Worm (Caenorhabditis elegans): ENCODE measurements around the gene act-2.

Gene act-2

DNA sequence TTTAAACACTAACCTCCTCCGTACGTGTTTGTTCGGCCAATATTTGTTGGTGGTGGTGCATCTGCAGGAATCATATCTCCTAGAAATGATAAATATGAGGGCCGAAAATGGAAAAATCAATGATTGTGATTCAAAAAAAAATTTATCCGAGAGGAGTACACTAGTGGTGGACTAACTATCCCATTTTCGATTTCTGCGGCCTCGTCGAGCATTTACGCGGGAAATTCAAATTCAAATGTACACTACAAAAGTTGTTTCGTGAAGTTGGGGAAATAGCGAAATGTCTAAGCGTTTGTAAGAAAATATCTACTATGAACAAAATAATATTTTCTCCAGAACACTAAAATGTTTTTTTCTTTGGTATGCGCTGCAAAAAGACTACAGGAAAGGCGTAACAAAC lies 48.6 kb downstream of the act-2 start (continued):
- no peak for TF ChIP-seq snpc-3.4 (tag; optimal IDR thresholded peaks at IDR 0.05)
- TF ChIP-seq rcor-1 (GFP tag; IDR thresholded peaks at IDR 0.05), result peak; percentile 34; the same call in 1 of the 2 replicates
- no peak for TF ChIP-seq lsy-27 (tag; optimal IDR thresholded peaks at IDR 0.05; ENCODE audit: borderline replicate concordance, insufficient read depth)
- no peak for TF ChIP-seq snpc-1.1 (tag; optimal IDR thresholded peaks at IDR 0.05; ENCODE audit: insufficient read depth)
- TF ChIP-seq mcd-1 (GFP tag; IDR thresholded peaks at IDR 0.05), result no peak; the same call in 1 of the 2 replicates
- TF ChIP-seq zfh-2 (GFP tag; conservative IDR thresholded peaks at IDR 0.05), result no peak
- peak; percentile 58 for TF ChIP-seq K12H6.12 (tag; optimal IDR thresholded peaks at IDR 0.05)
- no peak for TF ChIP-seq akir-1 (GFP tag; optimal IDR thresholded peaks at IDR 0.05)
- no peak for TF ChIP-seq ama-1 (optimal IDR thresholded peaks at IDR 0.05)
- no peak for TF ChIP-seq ama-1 (GFP tag; optimal IDR thresholded peaks at IDR 0.05)
- TF ChIP-seq ztf-6 (GFP tag; IDR thresholded peaks at IDR 0.05), result no peak
- no peak for TF ChIP-seq aptf-2 (GFP tag; conservative IDR thresholded peaks at IDR 0.05)
- TF ChIP-seq Y67H2A.10 (GFP tag; conservative IDR thresholded peaks at IDR 0.05), result no peak
- TF ChIP-seq F10E7.11 (tag; optimal IDR thresholded peaks at IDR 0.05), result no peak
- no peak for TF ChIP-seq nfya-2 (GFP tag; IDR thresholded peaks at IDR 0.05)
- TF ChIP-seq ztf-22 (GFP tag; optimal IDR thresholded peaks at IDR 0.05), result no peak
- TF ChIP-seq dpff-1 (tag; optimal IDR thresholded peaks at IDR 0.05), result no peak
- TF ChIP-seq pbrm-1 (GFP tag; IDR thresholded peaks at IDR 0.05), result peak; percentile 41; the same call in 1 of the 2 replicates
- TF ChIP-seq dox-1 (GFP tag; IDR thresholded peaks at IDR 0.05), result peak; percentile 51; the same call in 1 of the 2 replicates
- no peak for TF ChIP-seq Y56A3A.18 (GFP tag; IDR thresholded peaks at IDR 0.05)
- peak in 1 of 2 experiments; percentile 7 for TF ChIP-seq let-607 (tag; optimal IDR thresholded peaks at IDR 0.05)
- 0 out of 2 replicates have a peak, but pooled peaks have one; percentile 49 for TF ChIP-seq hmg-20 (GFP tag; IDR thresholded peaks at IDR 0.05)
- peak; percentile 92 for TF ChIP-seq lin-54 (GFP tag; optimal IDR thresholded peaks at IDR 0.05)
- TF ChIP-seq nfyb-1 (GFP tag; IDR thresholded peaks at IDR 0.05), result no peak
- TF ChIP-seq cebp-1 (GFP tag; IDR thresholded peaks at IDR 0.05), result no peak
- TF ChIP-seq cebp-1 (tag; optimal IDR thresholded peaks at IDR 0.05), result peak; percentile 23
- no peak for TF ChIP-seq Y53F4B.3 (GFP tag; IDR thresholded peaks at IDR 0.05)
- no peak for TF ChIP-seq sptf-2 (GFP tag; optimal IDR thresholded peaks at IDR 0.05)
- no peak for TF ChIP-seq C06A6.2 (GFP tag; conservative IDR thresholded peaks at IDR 0.05)
- 0 out of 2 replicates have a peak, but pooled peaks have one; percentile 72 for TF ChIP-seq ceh-40 (GFP tag; IDR thresholded peaks at IDR 0.05)
- no peak for TF ChIP-seq hlh-12 (tag; optimal IDR thresholded peaks at IDR 0.05)
- TF ChIP-seq ZK185.1 (tag; optimal IDR thresholded peaks at IDR 0.05; ENCODE audit: poor library complexity, severe bottlenecking), result peak; percentile 83
- peak; percentile 41; the same call in 1 of the 2 replicates for TF ChIP-seq D2030.7 (GFP tag; IDR thresholded peaks at IDR 0.05)
- no peak for TF ChIP-seq tbx-9 (tag; optimal IDR thresholded peaks at IDR 0.05; ENCODE audit: borderline replicate concordance)
- TF ChIP-seq xnd-1 (tag; optimal IDR thresholded peaks at IDR 0.05), result no peak
- TF ChIP-seq nhr-27 (tag; optimal IDR thresholded peaks at IDR 0.05), result no peak
- TF ChIP-seq ccch-3 (GFP tag; optimal IDR thresholded peaks at IDR 0.05), result no peak
- TF ChIP-seq F33H1.4 (GFP tag; IDR thresholded peaks at IDR 0.05), result peak; percentile 43; the same call in 1 of the 2 replicates
- no peak for TF ChIP-seq somi-1 (GFP tag; optimal IDR thresholded peaks at IDR 0.05)
- TF ChIP-seq Y53G8AR.9 (GFP tag; conservative IDR thresholded peaks at IDR 0.05), result no peak
- no peak for TF ChIP-seq ztf-18 (tag; optimal IDR thresholded peaks at IDR 0.05)
- TF ChIP-seq B0336.3 (GFP tag; IDR thresholded peaks at IDR 0.05), result no peak
- TF ChIP-seq F55B11.4 (tag; optimal IDR thresholded peaks at IDR 0.05; ENCODE audit: borderline replicate concordance, insufficient read depth), result no peak
- no peak for TF ChIP-seq F23B12.7 (tag; optimal IDR thresholded peaks at IDR 0.05; ENCODE audit: insufficient read depth)
- TF ChIP-seq attf-5 (GFP tag; optimal IDR thresholded peaks at IDR 0.05), result peak; percentile 5
- TF ChIP-seq fkh-3 (tag; optimal IDR thresholded peaks at IDR 0.05), result no peak
- no peak for TF ChIP-seq zim-3 (tag; optimal IDR thresholded peaks at IDR 0.05)
- TF ChIP-seq lir-1 (GFP tag; conservative IDR thresholded peaks at IDR 0.05), result peak; percentile 50; the same call in 1 of the 2 replicates

Measured in whole organism, young adult.